Fruit fly (Drosophila melanogaster) whole organism, embryonic: ENCODE data around the gene trio.

Source experiments
- CG10654 ChIP-seq: fragments of 200-800 bp; sonication (Bioruptor generic); optimal IDR thresholded peaks from 2 replicates; lab custom pipeline; 2016; ENCODE audit warnings: missing biosample characterization, missing genetic modification characterization
- CG11093 ChIP-seq: fragments of 200-800 bp; sonication (Bioruptor generic); IDR thresholded peaks from 3 replicates; pipeline ENCODE4 v1.3.6; 2022; ENCODE audit warnings: missing biosample characterization, missing genetic modification characterization
- CG11695 ChIP-seq: fragments of 200-800 bp; sonication (Bioruptor generic); IDR thresholded peaks from 3 replicates; pipeline ENCODE4 v1.3.6; 2022; ENCODE audit warnings: missing biosample characterization, missing genetic modification characterization
- CG12659 ChIP-seq: fragments of 200-800 bp; sonication (Bioruptor generic); optimal IDR thresholded peaks from 3 replicates; lab custom pipeline; 2017; ENCODE audit warnings: mild to moderate bottlenecking, missing biosample characterization, missing genetic modification reagents, missing genetic modification characterization
- CG12942 ChIP-seq: fragments of 200-800 bp; sonication (Bioruptor generic); optimal IDR thresholded peaks from 3 replicates; lab custom pipeline; 2016; ENCODE audit warnings: missing biosample characterization, missing genetic modification characterization
- CG14441 ChIP-seq: fragments of 200-800 bp; sonication (Bioruptor generic); IDR thresholded peaks from 2 replicates; pipeline ENCODE4 v1.3.6; 2022; ENCODE audit warnings: missing biosample characterization, missing genetic modification characterization
- CG17385 ChIP-seq: fragments of 200-800 bp; sonication (Bioruptor generic); optimal IDR thresholded peaks from 3 replicates; lab custom pipeline; 2018; ENCODE audit warnings: missing biosample characterization, mild to moderate bottlenecking, missing genetic modification characterization
- CG17612 ChIP-seq: fragments of 200-800 bp; sonication (Bioruptor generic); IDR thresholded peaks from 2 replicates; pipeline ENCODE4 v1.3.6; 2022; ENCODE audit warnings: missing biosample characterization, missing genetic modification characterization
- CG1792 ChIP-seq: fragments of 200-800 bp; sonication (Bioruptor generic); optimal IDR thresholded peaks from 2 replicates; lab custom pipeline; 2016; ENCODE audit warnings: missing biosample characterization, missing genetic modification characterization
- CG1832 ChIP-seq: fragments of 200-800 bp; sonication (Bioruptor generic); optimal IDR thresholded peaks from 2 replicates; lab custom pipeline; 2017; ENCODE audit warnings: missing biosample characterization, mild to moderate bottlenecking, missing genetic modification characterization, inconsistent platforms
- CG18619 ChIP-seq: fragments of 200-800 bp; sonication (Bioruptor generic); optimal IDR thresholded peaks from 3 replicates; lab custom pipeline; 2017; ENCODE audit warnings: missing biosample characterization, mild to moderate bottlenecking, missing genetic modification characterization
- CG18764 ChIP-seq: fragments of 200-800 bp; sonication (Bioruptor generic); optimal IDR thresholded peaks from 3 replicates; lab custom pipeline; 2016; ENCODE audit warnings: missing biosample characterization, missing genetic modification characterization
- CG31441 ChIP-seq: fragments of 200-800 bp; sonication (Bioruptor generic); IDR thresholded peaks from 2 replicates; pipeline ENCODE4 v1.3.6; 2022; ENCODE audit warnings: missing biosample characterization, missing genetic modification characterization
- CG32767 ChIP-seq: fragments of 200-800 bp; sonication (Bioruptor generic); IDR thresholded peaks from 2 replicates; pipeline ENCODE4 v1.3.6; 2022; ENCODE audit warnings: missing biosample characterization, missing genetic modification characterization
- CG4360 ChIP-seq: fragments of 200-800 bp; sonication (Bioruptor generic); IDR thresholded peaks from 2 replicates; pipeline ENCODE4 v1.3.6; 2022; ENCODE audit warnings: missing biosample characterization, missing genetic modification characterization
- CG4617 ChIP-seq: fragments of 200-800 bp; sonication (Bioruptor generic); optimal IDR thresholded peaks from 3 replicates; lab custom pipeline; 2016; ENCODE audit warnings: missing biosample characterization, missing genetic modification characterization, borderline replicate concordance
- CG7556 ChIP-seq: fragments of 200-800 bp; sonication (Bioruptor generic); optimal IDR thresholded peaks from 2 replicates; lab custom pipeline; 2017; ENCODE audit warnings: missing biosample characterization, mild to moderate bottlenecking, missing genetic modification characterization
- Dbx ChIP-seq: fragments of 200-800 bp; sonication (Bioruptor generic); IDR thresholded peaks from 3 replicates; pipeline ENCODE4 v1.3.6; 2022; ENCODE audit warnings: missing biosample characterization, missing genetic modification characterization
- Doc2 ChIP-seq: fragments of 200-800 bp; sonication (Bioruptor generic); IDR thresholded peaks from 2 replicates; pipeline ENCODE4 v1.3.6; 2022; ENCODE audit warnings: missing biosample characterization, missing genetic modification characterization
- Ets65A ChIP-seq: fragments of 200-800 bp; sonication (Bioruptor generic); peaks from one replicate; lab custom pipeline; 2016; ENCODE audit warnings: missing biosample characterization, missing genetic modification characterization
- Fer2 ChIP-seq: fragments of 200-800 bp; sonication (Bioruptor generic); optimal IDR thresholded peaks from 2 replicates; lab custom pipeline; 2018; ENCODE audit warnings: missing biosample characterization, mild to moderate bottlenecking, missing genetic modification characterization, moderate library complexity
- HmgD ChIP-seq: fragments of 200-800 bp; sonication (Bioruptor generic); optimal IDR thresholded peaks from 3 replicates; lab custom pipeline; 2016; ENCODE audit warnings: missing biosample characterization, missing genetic modification characterization
- Hmr ChIP-seq: fragments of 200-800 bp; sonication (Bioruptor generic); optimal IDR thresholded peaks from 3 replicates; lab custom pipeline; 2017; ENCODE audit warnings: mild to moderate bottlenecking, missing biosample characterization, missing genetic modification reagents, missing genetic modification characterization
- Lpt ChIP-seq: fragments of >200 bp; optimal IDR thresholded peaks from 2 replicates; lab custom pipeline; 2018; ENCODE audit warnings: missing biosample characterization, missing genetic modification characterization
- Meics ChIP-seq: fragments of 200-800 bp; sonication (Bioruptor generic); optimal IDR thresholded peaks from 2 replicates; lab custom pipeline; 2017; ENCODE audit warnings: missing biosample characterization, mild to moderate bottlenecking, missing genetic modification characterization
- NFAT ChIP-seq: fragments of 200-800 bp; sonication (Bioruptor generic); IDR thresholded peaks from 2 replicates; pipeline ENCODE4 v1.3.6; 2022; ENCODE audit warnings: missing biosample characterization, missing genetic modification characterization
- NfI ChIP-seq: fragments of 200-800 bp; sonication (Bioruptor generic); optimal IDR thresholded peaks from 3 replicates; lab custom pipeline; 2018; ENCODE audit warnings: missing biosample characterization, mild to moderate bottlenecking, missing genetic modification characterization, moderate library complexity
- Ravus ChIP-seq: fragments of 200-800 bp; sonication (Bioruptor generic); IDR thresholded peaks from 2 replicates; pipeline ENCODE4 v1.3.6; 2022; ENCODE audit warnings: missing biosample characterization, missing genetic modification characterization
- Sry-β ChIP-seq: fragments of 200-800 bp; sonication (Bioruptor generic); optimal IDR thresholded peaks from 2 replicates; lab custom pipeline; 2018; ENCODE audit warnings: missing biosample characterization, mild to moderate bottlenecking, missing genetic modification characterization, moderate library complexity
- Sry-δ ChIP-seq: fragments of 200-800 bp; sonication (Bioruptor generic); optimal IDR thresholded peaks from 2 replicates; lab custom pipeline; 2016; ENCODE audit warnings: missing biosample characterization, missing genetic modification characterization
- Usf ChIP-seq: fragments of 200-800 bp; sonication (Bioruptor generic); optimal IDR thresholded peaks from 2 replicates; lab custom pipeline; 2017; ENCODE audit warnings: missing genotype, missing biosample characterization, missing genetic modification characterization
- ap ChIP-seq: fragments of 200-800 bp; sonication (Bioruptor generic); IDR thresholded peaks from 2 replicates; pipeline ENCODE4 v1.3.6; 2022; ENCODE audit warnings: missing biosample characterization, missing genetic modification characterization
- bsh ChIP-seq, 2 experiments: fragments of 200-800 bp; sonication (Bioruptor generic); optimal IDR thresholded peaks; 2 replicates each; lab custom pipeline; 2017 to 2018; ENCODE audit warnings: mild to moderate bottlenecking in 2 of 2, missing biosample characterization in 2 of 2, missing genetic modification characterization in 2 of 2, moderate library complexity in 1 of 2
- dan ChIP-seq: fragments of 200-800 bp; sonication (Bioruptor generic); IDR thresholded peaks from 2 replicates; pipeline ENCODE4 v1.3.6; 2022; ENCODE audit warnings: missing biosample characterization, missing genetic modification characterization
- dm ChIP-seq: fragments of 200-800 bp; sonication (Bioruptor generic); optimal IDR thresholded peaks from 3 replicates; lab custom pipeline; 2016; ENCODE audit warnings: missing biosample characterization, missing genetic modification characterization
- en ChIP-seq: fragments of 200-800 bp; sonication (Bioruptor generic); optimal IDR thresholded peaks from 2 replicates; lab custom pipeline; 2016; ENCODE audit warnings: missing biosample characterization, missing genetic modification characterization
- fd96Cb ChIP-seq: fragments of 200-800 bp; sonication (Bioruptor generic); optimal IDR thresholded peaks from 2 replicates; lab custom pipeline; 2018; ENCODE audit warnings: missing biosample characterization, mild to moderate bottlenecking, missing genetic modification characterization, moderate library complexity
- gfzf ChIP-seq: fragments of 200-800 bp; sonication (Bioruptor generic); optimal IDR thresholded peaks from 2 replicates; lab custom pipeline; 2016; ENCODE audit warnings: missing biosample characterization, mild to moderate bottlenecking, missing genetic modification characterization, moderate library complexity
- h ChIP-seq: fragments of >200 bp; optimal IDR thresholded peaks from 2 replicates; lab custom pipeline; 2017
- ind ChIP-seq: fragments of 200-800 bp; sonication (Bioruptor generic); optimal IDR thresholded peaks from 3 replicates; lab custom pipeline; 2016; ENCODE audit warnings: missing biosample characterization, missing genetic modification characterization
- lola ChIP-seq, 3 experiments: fragments of >200 bp in 2 of 3; fragments of 200-800 bp in 1 of 3; sonication (Bioruptor generic) in 1 of 3; optimal IDR thresholded peaks; 2 replicates each; lab custom pipeline; 2017 to 2019; ENCODE audit warnings: missing biosample characterization in 3 of 3, missing genetic modification characterization in 3 of 3, mild to moderate bottlenecking in 1 of 3, moderate library complexity in 1 of 3
- nerfin-1 ChIP-seq: fragments of 200-800 bp; sonication (Bioruptor generic); optimal IDR thresholded peaks from 3 replicates; lab custom pipeline; 2019; ENCODE audit warnings: missing biosample characterization, mild to moderate bottlenecking, missing genetic modification characterization, moderate library complexity
- nom ChIP-seq: fragments of 200-800 bp; sonication (Bioruptor generic); optimal IDR thresholded peaks from 2 replicates; lab custom pipeline; 2017; ENCODE audit warnings: missing biosample characterization, missing genetic modification characterization, mild to moderate bottlenecking, moderate library complexity, missing genetic modification reagents
- sim ChIP-seq: fragments of 200-800 bp; sonication (Bioruptor generic); IDR thresholded peaks from 2 replicates; pipeline ENCODE4 v1.3.6; 2022; ENCODE audit warnings: missing biosample characterization, missing genetic modification characterization
- sr ChIP-seq: fragments of 200-800 bp; sonication (Bioruptor generic); IDR thresholded peaks from 3 replicates; pipeline ENCODE4 v1.3.6; 2022; ENCODE audit warnings: missing biosample characterization, missing genetic modification characterization
- tna ChIP-seq: fragments of 200-800 bp; sonication (Bioruptor generic); IDR thresholded peaks from 2 replicates; pipeline ENCODE4 v1.3.6; 2022; ENCODE audit warnings: missing biosample characterization, missing genetic modification characterization; ENCODE audit not compliant: partially characterized antibody
- ttk ChIP-seq: fragments of 200-800 bp; sonication (Bioruptor generic); IDR thresholded peaks from 2 replicates; pipeline ENCODE4 v2.1.2; 2022; ENCODE audit warnings: missing biosample characterization, missing genetic modification characterization
- zen2 ChIP-seq: fragments of 200-800 bp; sonication (Bioruptor generic); IDR thresholded peaks from 3 replicates; pipeline ENCODE4 v1.3.6; 2022; ENCODE audit warnings: missing biosample characterization, missing genetic modification characterization; ENCODE audit not compliant: partially characterized antibody
- zf30C ChIP-seq: fragments of 200-800 bp; sonication (Bioruptor generic); optimal IDR thresholded peaks from 3 replicates; lab custom pipeline; 2018; ENCODE audit warnings: missing biosample characterization, mild to moderate bottlenecking, missing genetic modification characterization

trio gene

DNA sequence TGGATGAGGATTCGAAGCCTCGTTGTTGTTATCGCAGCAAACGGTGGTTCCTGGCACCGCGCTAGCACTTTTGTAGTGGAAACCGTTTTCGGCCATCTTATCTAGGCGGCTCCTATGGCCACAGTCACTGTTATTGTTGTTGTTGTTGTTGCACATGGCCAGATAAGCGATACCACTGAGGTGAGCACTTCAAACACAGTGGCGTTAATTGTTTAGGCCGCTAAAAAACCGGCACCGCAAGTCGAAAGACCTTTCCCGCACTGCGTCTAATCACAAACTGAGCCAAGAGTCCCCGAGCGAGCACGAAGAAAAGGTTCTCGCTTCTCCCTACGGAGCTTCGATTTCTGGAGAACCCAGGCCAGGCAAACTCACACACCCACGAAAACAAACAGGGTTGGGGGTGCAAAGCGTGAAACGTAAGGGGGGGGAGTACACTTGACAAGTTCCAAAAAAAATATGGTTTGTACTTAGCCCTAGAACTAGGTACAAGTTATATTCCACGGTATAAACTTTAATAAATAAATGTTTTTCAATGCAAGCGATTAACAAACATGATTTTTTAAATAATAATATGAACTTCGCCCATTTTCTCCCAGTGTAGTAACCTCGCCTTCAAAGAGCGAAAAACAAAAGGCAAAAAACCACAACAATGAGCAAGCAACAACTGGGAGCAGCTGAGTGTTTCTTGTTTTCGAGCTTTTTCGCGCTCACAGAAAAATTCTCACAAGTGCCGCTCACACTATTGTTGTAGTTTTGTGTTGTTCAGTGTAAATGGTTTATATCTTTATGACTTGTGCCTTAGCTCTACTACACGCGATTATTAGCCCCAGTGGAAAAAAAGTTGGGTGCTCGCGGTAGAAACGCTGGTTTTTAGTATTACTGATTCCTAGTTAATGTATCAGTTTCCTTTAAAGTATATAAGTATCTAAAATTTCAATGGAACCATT, 26.9 kb downstream of the trio start (continued):
- TF ChIP-seq CG12659 (GFP tag; lab: Kevin White, UChicago) (peak; percentile 80), tna (GFP tag; lab: Robert Waterston, UW) (no peak), Doc2 (GFP tag; lab: Robert Waterston, UW) (peak; percentile 78), CG1792 (GFP tag; lab: Kevin White, UChicago) (peak; percentile 66), CG4617 (GFP tag; lab: Kevin White, UChicago) (peak; percentile 19), sr (peak; percentile 51; the same call in 1 of the 3 replicates), CG4360 (peak; percentile 54; the same call in 1 of the 2 replicates), NfI (GFP tag; lab: Kevin White, UChicago) (peak; percentile 83), CG11093 (GFP tag; lab: Robert Waterston, UW) (peak; percentile 83), NFAT (GFP tag; lab: Robert Waterston, UW) (peak; percentile 88), CG12942 (GFP tag; lab: Kevin White, UChicago) (peak; percentile 51), Meics (peak; percentile 92), zen2 (GFP tag; lab: Robert Waterston, UW) (no peak), en (GFP tag; lab: Kevin White, UChicago) (no peak), nom (peak; percentile 50), Ets65A (no peak), dm (no peak), CG18619 (GFP tag; lab: Kevin White, UChicago) (peak; percentile 83), Fer2 (tag; lab: Kevin White, UChicago) (peak; percentile 41), sim (GFP tag; lab: Robert Waterston, UW) (peak; percentile 79), CG11695 (GFP tag; lab: Robert Waterston, UW) (peak; percentile 84), CG7556 (GFP tag; lab: Kevin White, UChicago) (peak; percentile 77), Ravus (GFP tag; lab: Robert Waterston, UW) (peak; percentile 77), lola (GFP tag; optimal IDR thresholded peaks at IDR 0.05; lab: Kevin White, UChicago) (peak in 1 of 3 experiments; percentile 59), CG32767 (GFP tag; lab: Robert Waterston, UW) (peak; percentile 69; the same call in 1 of the 2 replicates), h (lab: Kevin White, UChicago) (no peak), nerfin-1 (tag; lab: Kevin White, UChicago) (peak; percentile 40), CG17612 (0 out of 2 replicates have a peak, but pooled peaks have one; percentile 55), Sry-β (GFP tag; lab: Kevin White, UChicago) (no peak), CG14441 (peak; percentile 90), HmgD (GFP tag; lab: Kevin White, UChicago) (no peak), bsh (GFP tag; optimal IDR thresholded peaks at IDR 0.05; lab: Kevin White, UChicago) (peak; percentile 46 to 83), CG17385 (GFP tag; lab: Kevin White, UChicago) (peak; percentile 82), zf30C (GFP tag; lab: Kevin White, UChicago) (peak; percentile 75), CG1832 (GFP tag; lab: Kevin White, UChicago) (no peak), Lpt (GFP tag; lab: Kevin White, UChicago) (no peak), ap (GFP tag; lab: Robert Waterston, UW) (peak; percentile 67), dan (GFP tag; lab: Robert Waterston, UW) (no peak), ttk (peak; percentile 91), CG10654 (GFP tag; lab: Kevin White, UChicago) (peak; percentile 64), Dbx (GFP tag; lab: Robert Waterston, UW) (peak; percentile 95), Usf (GFP tag; lab: Kevin White, UChicago) (peak; percentile 57), Hmr (GFP tag; lab: Kevin White, UChicago) (peak; percentile 89), fd96Cb (tag; lab: Kevin White, UChicago) (peak; percentile 61), gfzf (no peak), Sry-δ (GFP tag; lab: Kevin White, UChicago) (peak; percentile 38), CG31441 (peak; percentile 89), ind (peak; percentile 87), CG18764 (GFP tag; lab: Kevin White, UChicago) (no peak)
